Worm (Caenorhabditis elegans) whole organism, L4/young adult: ENCODE results near the gene F13H10.6.

Experiments used
- W03F9.2 ChIP-seq: fragments of 150-350 bp; optimal IDR thresholded peaks from 2 replicates; lab custom pipeline; 2014; ENCODE audit warnings: missing biosample characterization, missing genetic modification characterization
- dao-5 ChIP-seq: sonication (generic microtip); optimal IDR thresholded peaks from 2 replicates; lab custom pipeline; 2016; ENCODE audit warnings: missing genotype, missing genetic modification characterization, moderate library complexity, missing compliant biosample characterization
- him-1 ChIP-seq: sonication (generic microtip); optimal IDR thresholded peaks from 2 replicates; lab custom pipeline; 2016; ENCODE audit warnings: missing genotype, missing genetic modification reagents, missing genetic modification characterization, missing compliant biosample characterization

F13H10.6 gene

ce11 chrIV:11030117-11030516, 21.0 kb downstream of the F13H10.6 start:
- TF ChIP-seq him-1 (tag; lab: Kevin White, UChicago) (no peak), dao-5 (no peak), W03F9.2 (tag; lab: Kevin White, UChicago) (no peak)

- TF ChIP-seq W03F9.2 (tag; lab: Kevin White, UChicago) (no peak), dao-5 (no peak)
Observed at ce11 chrIV:11030893-11031292, 21.8 kb downstream of the F13H10.6 start, which contains the start of gene hrg-4. TSS of gene hrg-4 (minus strand) at chrIV:11030993.

ce11 chrIV:11031640-11032039, 22.5 kb downstream of the F13H10.6 start:
- TF ChIP-seq him-1 (tag; lab: Kevin White, UChicago) (no peak), W03F9.2 (tag; lab: Kevin White, UChicago) (no peak), dao-5 (no peak)

- TF ChIP-seq dao-5 (no peak), W03F9.2 (tag; lab: Kevin White, UChicago) (no peak), him-1 (tag; lab: Kevin White, UChicago) (no peak)
Observed at ce11 chrIV:11032288-11032687, 23.2 kb downstream of the F13H10.6 start, which contains the start of gene hrg-6. TSS of gene hrg-6 (plus strand) at chrIV:11032588.

ce11 chrIV:11036222-11036621, 27.1 kb downstream of the F13H10.6 start, which contains the start of gene fkb-1:
TSS of gene fkb-1 (plus strand) at chrIV:11036582.
- no peak for TF ChIP-seq dao-5
- peak; percentile 71 for TF ChIP-seq W03F9.2 (tag; lab: Kevin White, UChicago)
- no peak for TF ChIP-seq him-1 (tag; lab: Kevin White, UChicago)

ce11 chrIV:11037118-11037719, 28.1 kb downstream of the F13H10.6 start:
- TF ChIP-seq dao-5 = no peak
- TF ChIP-seq him-1 (tag; lab: Kevin White, UChicago) = no peak
- no peak for TF ChIP-seq W03F9.2 (tag; lab: Kevin White, UChicago)

- TF ChIP-seq him-1 (tag; lab: Kevin White, UChicago) (no peak), W03F9.2 (tag; lab: Kevin White, UChicago) (no peak), dao-5 (no peak)
Observed at ce11 chrIV:11038218-11038617, 29.1 kb downstream of the F13H10.6 start.

ce11 chrIV:11038618-11038664, 29.3 kb downstream of the F13H10.6 start, which contains the start of gene kdin-1:
TSS of gene kdin-1 (plus strand) at chrIV:11038655.
- TF ChIP-seq him-1 (tag; lab: Kevin White, UChicago) (no peak), dao-5 (no peak), W03F9.2 (tag; lab: Kevin White, UChicago) (no peak)

- TF ChIP-seq W03F9.2 (tag; lab: Kevin White, UChicago) (no peak), dao-5 (no peak), him-1 (tag; lab: Kevin White, UChicago) (no peak)
Observed at ce11 chrIV:11038665-11039064, 29.6 kb downstream of the F13H10.6 start.

ce11 chrIV:11044377-11044776, 35.3 kb downstream of the F13H10.6 start:
- TF ChIP-seq him-1 (tag; lab: Kevin White, UChicago) = no peak
- TF ChIP-seq W03F9.2 (tag; lab: Kevin White, UChicago) = no peak
- TF ChIP-seq dao-5 = no peak

- TF ChIP-seq dao-5 (no peak), him-1 (tag; lab: Kevin White, UChicago) (no peak), W03F9.2 (tag; lab: Kevin White, UChicago) (no peak)
Observed at ce11 chrIV:11048871-11049270, 39.8 kb downstream of the F13H10.6 start, which contains the start of gene F36H1.11. TSS of gene F36H1.11 (plus strand) at chrIV:11049171.

- TF ChIP-seq dao-5 = no peak
- TF ChIP-seq him-1 (tag; lab: Kevin White, UChicago) = no peak
- TF ChIP-seq W03F9.2 (tag; lab: Kevin White, UChicago) = no peak
Observed at ce11 chrIV:11049806-11050205, 40.7 kb downstream of the F13H10.6 start, which contains the start of gene F36H1.3. TSS of gene F36H1.3 (plus strand) at chrIV:11050128.

- TF ChIP-seq dao-5 (no peak), him-1 (tag; lab: Kevin White, UChicago) (no peak), W03F9.2 (tag; lab: Kevin White, UChicago) (no peak)
Observed at ce11 chrIV:11051963-11052362, 42.9 kb downstream of the F13H10.6 start.

ce11 chrIV:11053652-11054317, 44.7 kb downstream of the F13H10.6 start, which contains the start of the genes F36H1.12 and lin-3:
TSS of gene F36H1.12 (minus strand) at chrIV:11053702.
TSS of gene lin-3 (plus strand) at chrIV:11054308.
- TF ChIP-seq dao-5 = no peak
